Worm (Caenorhabditis elegans) whole organism, L4/young adult: Measurements from ENCODE around the gene sra-29.

Source experiments
- dao-5 ChIP-seq: sonication (generic microtip); optimal IDR thresholded peaks from 2 replicates; lab custom pipeline; 2016; ENCODE audit warnings: missing genotype, missing genetic modification characterization, moderate library complexity, missing compliant biosample characterization
- him-1 ChIP-seq: sonication (generic microtip); optimal IDR thresholded peaks from 2 replicates; lab custom pipeline; 2016; ENCODE audit warnings: missing genotype, missing genetic modification reagents, missing genetic modification characterization, missing compliant biosample characterization

DNA sequence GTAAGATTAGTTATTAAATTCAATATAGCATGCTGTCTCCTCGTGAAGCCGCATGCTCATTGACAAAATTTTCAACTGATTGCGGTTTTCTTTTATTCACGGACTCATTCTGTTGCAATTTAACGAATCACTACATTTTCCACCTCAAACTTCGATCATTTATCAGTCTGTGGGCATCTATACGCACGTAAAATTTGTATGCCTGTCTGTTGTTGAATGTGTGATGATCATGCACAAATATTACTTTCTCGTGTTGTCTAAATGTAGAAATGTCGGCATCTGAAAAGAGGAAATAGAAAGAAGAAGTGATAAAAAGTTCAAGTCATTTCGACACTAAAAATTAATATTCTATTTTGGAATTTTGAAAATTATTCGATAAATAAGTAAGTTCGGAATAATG is 37.0 kb upstream of the sra-29 start:
- no peak for TF ChIP-seq him-1 (tag; lab: Kevin White, UChicago)
- TF ChIP-seq dao-5, result no peak
